Worm (Caenorhabditis elegans): ENCODE measurements around the gene C16C8.21.

DNA sequence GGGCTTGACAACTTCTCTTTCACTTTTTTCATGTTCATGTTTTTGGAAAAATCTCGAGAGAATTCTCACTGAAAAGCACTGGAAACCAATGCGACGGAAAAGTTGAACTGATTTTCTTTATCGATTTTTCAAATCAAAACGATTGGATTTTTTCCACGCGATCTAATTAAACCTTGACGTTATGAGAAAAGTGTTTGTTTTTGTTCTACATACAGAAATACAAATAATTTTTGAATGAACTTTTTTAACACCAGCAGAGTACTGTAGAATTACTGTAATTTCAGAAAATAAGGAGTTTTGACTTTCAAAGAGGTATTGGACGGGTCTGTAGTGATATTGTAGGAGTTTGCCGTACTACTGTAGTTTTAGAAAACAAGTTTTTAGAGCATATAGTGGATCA lies 45.2 kb upstream of the C16C8.21 start, which contains the start of gene nep-10:
- no peak for TF ChIP-seq lsy-2 (tag; optimal IDR thresholded peaks at IDR 0.05)
- TF ChIP-seq lin-15B (tag; optimal IDR thresholded peaks at IDR 0.05), result no peak
- no peak for TF ChIP-seq ztf-4 (tag; optimal IDR thresholded peaks at IDR 0.05)
- no peak for TF ChIP-seq snu-23 (GFP tag; optimal IDR thresholded peaks at IDR 0.05)
- TF ChIP-seq ztf-11 (tag; optimal IDR thresholded peaks at IDR 0.05), result no peak
- TF ChIP-seq snpc-4 (tag; optimal IDR thresholded peaks at IDR 0.05), result no peak
- TF ChIP-seq unc-62 (GFP tag; optimal IDR thresholded peaks at IDR 0.05), result no peak
- no peak for TF ChIP-seq nhr-237 (tag; optimal IDR thresholded peaks at IDR 0.05)
